Fruit fly (Drosophila melanogaster): ENCODE measurements around the gene Hml.

DNA sequence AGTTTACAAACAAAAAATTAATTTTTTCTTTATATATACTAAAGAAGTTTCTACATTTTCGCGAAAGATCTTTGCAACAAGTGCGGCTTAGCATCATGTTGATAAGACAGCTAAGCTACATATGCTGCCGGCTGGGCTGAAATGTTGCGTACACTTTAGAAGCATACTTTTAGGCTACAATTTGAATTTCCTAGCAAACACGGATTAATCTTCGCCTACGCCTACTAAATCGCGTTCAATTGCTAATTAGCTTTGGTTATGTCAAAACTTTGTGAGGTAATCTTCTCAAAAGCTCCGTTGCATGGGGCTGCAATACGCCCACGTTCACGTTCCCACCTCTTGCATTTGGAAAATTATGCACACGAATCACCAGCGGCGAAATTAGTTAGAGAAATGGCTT, 31.1 kb downstream of the Hml start:
- TF ChIP-seq Sin3A (optimal IDR thresholded peaks at IDR 0.05) (no peak), h (optimal IDR thresholded peaks at IDR 0.05) (no peak)
